Fruit fly (Drosophila melanogaster) whole organism, prepupa: ENCODE results near the gene ATPsynbetaL.
A peak's percentile ranks its signal among the peaks of the same experiment; 100 is the strongest.

Experiments used
- Blimp-1 ChIP-seq: fragments of 200-800 bp; sonication (Bioruptor generic); optimal IDR thresholded peaks from 3 replicates; lab custom pipeline; 2017; ENCODE audit warnings: missing biosample characterization, missing genetic modification characterization, mild to moderate bottlenecking, moderate library complexity, missing genetic modification reagents
- CG10631 ChIP-seq: fragments of 200-800 bp; sonication (Bioruptor generic); optimal IDR thresholded peaks from 2 replicates; lab custom pipeline; 2016; ENCODE audit warnings: missing biosample characterization, missing genetic modification characterization
- CG10669 ChIP-seq: fragments of 200-800 bp; sonication (Bioruptor generic); optimal IDR thresholded peaks from 3 replicates; lab custom pipeline; 2018; ENCODE audit warnings: missing biosample characterization, mild to moderate bottlenecking, missing genetic modification characterization, moderate library complexity
- CG11294 ChIP-seq: fragments of 200-800 bp; sonication (Bioruptor generic); IDR thresholded peaks from 2 replicates; pipeline ENCODE4 v1.3.6; 2022; ENCODE audit warnings: missing biosample characterization, missing genetic modification characterization
- CG11762 ChIP-seq: fragments of 200-800 bp; sonication (Bioruptor generic); optimal IDR thresholded peaks from 3 replicates; lab custom pipeline; 2016; ENCODE audit warnings: missing biosample characterization, missing genetic modification characterization; ENCODE audit not compliant: insufficient read depth
- CG11902 ChIP-seq: fragments of 200-800 bp; sonication (Bioruptor generic); optimal IDR thresholded peaks from 3 replicates; lab custom pipeline; 2016; ENCODE audit warnings: missing biosample characterization, missing genetic modification characterization
- CG15336 ChIP-seq: fragments of 200-800 bp; sonication (Bioruptor generic); IDR thresholded peaks from 2 replicates; pipeline ENCODE4 v1.3.6; 2022; ENCODE audit warnings: missing biosample characterization, missing genetic modification characterization
- CG1621 ChIP-seq: fragments of 200-800 bp; sonication (Bioruptor generic); optimal IDR thresholded peaks from 3 replicates; lab custom pipeline; 2018; ENCODE audit warnings: missing biosample characterization, mild to moderate bottlenecking, missing genetic modification characterization
- CG16779 ChIP-seq: fragments of 200-800 bp; sonication (Bioruptor generic); optimal IDR thresholded peaks from 3 replicates; lab custom pipeline; 2017; ENCODE audit warnings: missing biosample characterization, mild to moderate bottlenecking, missing genetic modification characterization
- CG3032 ChIP-seq: fragments of 200-800 bp; optimal IDR thresholded peaks from 2 replicates; lab custom pipeline; 2019; ENCODE audit warnings: missing biosample characterization, mild to moderate bottlenecking, missing genetic modification characterization, moderate library complexity
- CG32006 ChIP-seq: fragments of 200-800 bp; sonication (Bioruptor generic); optimal IDR thresholded peaks from 3 replicates; lab custom pipeline; 2017; ENCODE audit warnings: missing biosample characterization, mild to moderate bottlenecking, missing genetic modification characterization
- CG34406 ChIP-seq: fragments of 200-800 bp; sonication (Bioruptor generic); optimal IDR thresholded peaks from 3 replicates; lab custom pipeline; 2016; ENCODE audit warnings: missing biosample characterization, missing genetic modification characterization
- CG3919 ChIP-seq: fragments of 200-800 bp; sonication (Bioruptor generic); optimal IDR thresholded peaks from 3 replicates; lab custom pipeline; 2016; ENCODE audit warnings: missing biosample characterization, missing genetic modification characterization
- CG4318 ChIP-seq: fragments of 200-800 bp; sonication (Bioruptor generic); optimal IDR thresholded peaks from 3 replicates; lab custom pipeline; 2017; ENCODE audit warnings: missing biosample characterization, mild to moderate bottlenecking, missing genetic modification characterization
- CG6163 ChIP-seq: fragments of 200-800 bp; sonication (Bioruptor generic); IDR thresholded peaks from 3 replicates; pipeline ENCODE4 v1.3.6; 2022; ENCODE audit warnings: missing biosample characterization, missing genetic modification characterization
- CG6276 ChIP-seq: fragments of 200-800 bp; sonication (Bioruptor generic); optimal IDR thresholded peaks from 2 replicates; lab custom pipeline; 2017; ENCODE audit warnings: missing biosample characterization, mild to moderate bottlenecking, missing genetic modification characterization
- CG6792 ChIP-seq: fragments of 200-800 bp; sonication (Bioruptor generic); optimal IDR thresholded peaks from 3 replicates; lab custom pipeline; 2016; ENCODE audit warnings: missing biosample characterization, missing genetic modification characterization
- CG6808 ChIP-seq: fragments of 200-800 bp; sonication (Bioruptor generic); optimal IDR thresholded peaks from 3 replicates; lab custom pipeline; 2017; ENCODE audit warnings: missing biosample characterization, missing genetic modification characterization, mild to moderate bottlenecking, moderate library complexity, missing genetic modification reagents
- CG6854 ChIP-seq: fragments of 200-800 bp; sonication (Bioruptor generic); optimal IDR thresholded peaks from 2 replicates; lab custom pipeline; 2017; ENCODE audit warnings: missing biosample characterization, mild to moderate bottlenecking, missing genetic modification characterization
- CG8119 ChIP-seq: fragments of 200-800 bp; sonication (Bioruptor generic); IDR thresholded peaks from 3 replicates; pipeline ENCODE4 v1.3.6; 2022; ENCODE audit warnings: missing biosample characterization, missing genetic modification characterization
- CG8319 ChIP-seq: fragments of 200-800 bp; sonication (Bioruptor generic); optimal IDR thresholded peaks from 3 replicates; lab custom pipeline; 2016; ENCODE audit warnings: missing biosample characterization, missing genetic modification characterization
- Eip78C ChIP-seq: fragments of 200-800 bp; sonication (Bioruptor generic); peaks from one replicate; lab custom pipeline; 2016; ENCODE audit warnings: missing biosample characterization, missing genetic modification characterization
- Eip93F ChIP-seq: fragments of 200-800 bp; sonication (Bioruptor generic); optimal IDR thresholded peaks from 2 replicates; lab custom pipeline; 2016; ENCODE audit warnings: missing biosample characterization, mild to moderate bottlenecking, missing genetic modification characterization
- Ets21C ChIP-seq: fragments of 200-800 bp; sonication (Bioruptor generic); optimal IDR thresholded peaks from 3 replicates; lab custom pipeline; 2016; ENCODE audit warnings: missing biosample characterization, missing genetic modification characterization
- Ets96B ChIP-seq: fragments of 200-800 bp; optimal IDR thresholded peaks from 2 replicates; lab custom pipeline; 2019; ENCODE audit warnings: missing biosample characterization, mild to moderate bottlenecking, missing genetic modification characterization, moderate library complexity
- Hr38 ChIP-seq: sonication (Bioruptor generic); optimal IDR thresholded peaks from 2 replicates; lab custom pipeline; 2016; ENCODE audit warnings: missing biosample characterization, missing genetic modification characterization
- Hr39 ChIP-seq: fragments of 200-800 bp; sonication (Bioruptor generic); optimal IDR thresholded peaks from 2 replicates; lab custom pipeline; 2016; ENCODE audit warnings: missing biosample characterization, missing genetic modification characterization
- Met ChIP-seq: fragments of 200-800 bp; sonication (Bioruptor generic); optimal IDR thresholded peaks from 3 replicates; lab custom pipeline; 2016; ENCODE audit warnings: missing biosample characterization, missing genetic modification characterization
- OdsH ChIP-seq: fragments of 200-800 bp; sonication (Bioruptor generic); optimal IDR thresholded peaks from 3 replicates; lab custom pipeline; 2016; ENCODE audit warnings: missing biosample characterization, missing genetic modification characterization
- Sox102F ChIP-seq: fragments of 200-800 bp; sonication (Bioruptor generic); optimal IDR thresholded peaks from 2 replicates; lab custom pipeline; 2016; ENCODE audit warnings: missing biosample characterization, mild to moderate bottlenecking, missing genetic modification characterization
- Sox14 ChIP-seq: fragments of 200-800 bp; sonication (Bioruptor generic); optimal IDR thresholded peaks from 3 replicates; lab custom pipeline; 2016; ENCODE audit warnings: missing biosample characterization, missing genetic modification characterization
- Sox15 ChIP-seq: fragments of 200-800 bp; sonication (Bioruptor generic); optimal IDR thresholded peaks from 3 replicates; lab custom pipeline; 2016; ENCODE audit warnings: missing biosample characterization, missing genetic modification characterization
- achi ChIP-seq: fragments of 200-800 bp; sonication (Bioruptor generic); optimal IDR thresholded peaks from 3 replicates; lab custom pipeline; 2016; ENCODE audit warnings: missing biosample characterization, missing genetic modification characterization
- acj6 ChIP-seq: fragments of 200-800 bp; sonication (Bioruptor generic); optimal IDR thresholded peaks from 3 replicates; lab custom pipeline; 2016; ENCODE audit warnings: missing biosample characterization, missing genetic modification characterization
- cyc ChIP-seq: fragments of 200-800 bp; sonication (Bioruptor generic); optimal IDR thresholded peaks from 3 replicates; lab custom pipeline; 2016; ENCODE audit warnings: missing biosample characterization, missing genetic modification characterization
- dac ChIP-seq: fragments of 200-800 bp; sonication (Bioruptor generic); optimal IDR thresholded peaks from 2 replicates; lab custom pipeline; 2017; ENCODE audit warnings: missing biosample characterization, mild to moderate bottlenecking, missing genetic modification characterization
- dsx ChIP-seq: fragments of 200-800 bp; optimal IDR thresholded peaks from 3 replicates; lab custom pipeline; 2019; ENCODE audit warnings: missing biosample characterization, mild to moderate bottlenecking, missing genetic modification characterization, moderate library complexity; ENCODE audit not compliant: poor library complexity, severe bottlenecking
- eg ChIP-seq: fragments of 200-800 bp; sonication (Bioruptor generic); IDR thresholded peaks from 3 replicates; pipeline ENCODE4 v1.3.6; 2022; ENCODE audit warnings: missing biosample characterization, missing genetic modification characterization
- esn ChIP-seq: fragments of 200-800 bp; sonication (Bioruptor generic); optimal IDR thresholded peaks from 2 replicates; lab custom pipeline; 2016; ENCODE audit warnings: missing biosample characterization, mild to moderate bottlenecking, missing genetic modification characterization, moderate library complexity
- fd59A ChIP-seq: fragments of 200-800 bp; sonication (Bioruptor generic); optimal IDR thresholded peaks from 2 replicates; lab custom pipeline; 2017; ENCODE audit warnings: missing biosample characterization, mild to moderate bottlenecking, missing genetic modification characterization, missing genetic modification reagents
- fd85E ChIP-seq: fragments of 200-800 bp; sonication (Bioruptor generic); optimal IDR thresholded peaks from 3 replicates; lab custom pipeline; 2016; ENCODE audit warnings: missing biosample characterization, missing genetic modification characterization
- fkh ChIP-seq: fragments of 200-800 bp; sonication (Bioruptor generic); optimal IDR thresholded peaks from 3 replicates; lab custom pipeline; 2017; ENCODE audit warnings: missing biosample characterization, mild to moderate bottlenecking, missing genetic modification characterization, moderate library complexity
- lz ChIP-seq: fragments of 200-800 bp; sonication (Bioruptor generic); optimal IDR thresholded peaks from 3 replicates; lab custom pipeline; 2016; ENCODE audit warnings: missing biosample characterization, missing genetic modification characterization
- net ChIP-seq: fragments of 200-800 bp; sonication (Bioruptor generic); optimal IDR thresholded peaks from 3 replicates; lab custom pipeline; 2016; ENCODE audit warnings: missing biosample characterization, missing genetic modification characterization
- pdm3 ChIP-seq: fragments of 200-800 bp; sonication (Bioruptor generic); optimal IDR thresholded peaks from 3 replicates; lab custom pipeline; 2016; ENCODE audit warnings: missing biosample characterization, missing genetic modification characterization
- salr ChIP-seq, 2 experiments: fragments of 200-800 bp; sonication (Bioruptor generic); optimal IDR thresholded peaks; 3 replicates each; lab custom pipeline; 2016 to 2018; ENCODE audit warnings: missing biosample characterization in 2 of 2, missing genetic modification characterization in 2 of 2, mild to moderate bottlenecking in 1 of 2
- spab ChIP-seq: fragments of 200-800 bp; sonication (Bioruptor generic); optimal IDR thresholded peaks from 2 replicates; lab custom pipeline; 2017; ENCODE audit warnings: missing biosample characterization, mild to moderate bottlenecking, missing genetic modification characterization, missing genetic modification reagents
- ss ChIP-seq, 2 experiments: fragments of 200-800 bp; sonication (Bioruptor generic); optimal IDR thresholded peaks; 2 replicates in 1 of 2; 3 replicates in 1 of 2; lab custom pipeline; 2017 to 2018; ENCODE audit warnings: mild to moderate bottlenecking in 2 of 2, missing biosample characterization in 2 of 2, missing genetic modification characterization in 2 of 2, moderate library complexity in 1 of 2
- topi ChIP-seq: fragments of 200-800 bp; sonication (Bioruptor generic); optimal IDR thresholded peaks from 3 replicates; lab custom pipeline; 2016; ENCODE audit warnings: missing biosample characterization, missing genetic modification characterization
- vri ChIP-seq: fragments of 200-800 bp; sonication (Bioruptor generic); optimal IDR thresholded peaks from 3 replicates; lab custom pipeline; 2016; ENCODE audit warnings: missing biosample characterization, mild to moderate bottlenecking, missing genetic modification characterization

ATPsynbetaL gene

DNA sequence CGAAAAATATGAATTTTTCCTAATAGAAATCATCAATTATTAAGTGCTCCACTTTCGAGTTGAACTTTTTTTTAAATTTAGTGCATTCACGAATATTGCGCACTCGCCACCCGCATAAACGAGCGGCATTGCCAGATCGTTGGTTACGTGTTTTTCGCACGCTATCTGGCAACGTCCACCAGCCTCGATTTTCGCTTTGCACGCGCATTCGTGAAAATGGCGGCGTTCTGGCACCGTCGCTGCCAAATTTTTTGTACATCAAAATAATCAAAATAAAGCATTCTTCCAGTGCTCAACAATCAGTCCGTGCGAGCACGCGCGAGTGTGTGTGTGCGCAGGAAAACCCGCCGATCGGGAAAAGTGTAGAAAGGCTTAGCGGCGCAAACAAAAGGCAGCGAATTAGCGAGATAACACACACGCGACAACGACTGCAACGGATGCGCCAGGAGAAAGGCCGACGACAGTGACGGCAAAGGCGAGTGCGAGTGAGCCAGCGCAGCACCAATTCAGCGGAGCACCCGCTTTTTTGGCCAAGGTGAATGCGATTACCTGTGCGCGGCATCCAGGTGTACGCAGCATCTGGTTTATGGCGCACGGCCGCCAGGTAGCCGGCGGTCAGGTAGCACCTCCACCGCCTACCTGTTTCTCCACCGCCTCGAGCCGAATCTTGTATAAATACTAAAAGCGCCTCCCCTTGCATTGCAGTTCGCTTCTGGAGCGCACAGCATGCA lies 16.1 kb downstream of the ATPsynbetaL start:
- TF ChIP-seq lz (GFP tag; lab: Kevin White, UChicago) (peak; percentile 90), dac (GFP tag; lab: Kevin White, UChicago) (no peak), ss (GFP tag; optimal IDR thresholded peaks at IDR 0.05; lab: Kevin White, UChicago) (no peak), CG34406 (GFP tag; lab: Kevin White, UChicago) (peak; percentile 77), OdsH (no peak), acj6 (no peak), salr (GFP tag; optimal IDR thresholded peaks at IDR 0.05; lab: Kevin White, UChicago) (no peak), Sox15 (peak; percentile 77), pdm3 (GFP tag; lab: Kevin White, UChicago) (no peak), esn (GFP tag; lab: Kevin White, UChicago) (peak; percentile 92), CG11902 (GFP tag; lab: Kevin White, UChicago) (peak; percentile 75), achi (no peak), eg (GFP tag; lab: Robert Waterston, UW) (peak; percentile 90; the same call in 2 of the 3 replicates), Met (GFP tag; lab: Kevin White, UChicago) (no peak), CG8119 (no peak; the same call in 1 of the 3 replicates), fkh (no peak), Ets21C (GFP tag; lab: Kevin White, UChicago) (no peak), CG6276 (GFP tag; lab: Kevin White, UChicago) (no peak), Hr39 (GFP tag; lab: Kevin White, UChicago) (no peak), CG6808 (GFP tag; lab: Kevin White, UChicago) (no peak), cyc (GFP tag; lab: Kevin White, UChicago) (peak; percentile 87), CG16779 (no peak), fd59A (GFP tag; lab: Kevin White, UChicago) (no peak), Sox14 (GFP tag; lab: Kevin White, UChicago) (peak; percentile 92), Eip93F (GFP tag; lab: Kevin White, UChicago) (peak; percentile 92), fd85E (GFP tag; lab: Kevin White, UChicago) (no peak), CG6163 (GFP tag; lab: Robert Waterston, UW) (no peak; the same call in 1 of the 3 replicates), CG10669 (GFP tag; lab: Kevin White, UChicago) (no peak), net (GFP tag; lab: Kevin White, UChicago) (no peak), CG3919 (GFP tag; lab: Kevin White, UChicago) (peak; percentile 86), Blimp-1 (peak; percentile 68), spab (GFP tag; lab: Kevin White, UChicago) (no peak), topi (GFP tag; lab: Kevin White, UChicago) (peak; percentile 91), vri (GFP tag; lab: Kevin White, UChicago) (no peak), CG8319 (GFP tag; lab: Kevin White, UChicago) (no peak), CG4318 (no peak), dsx (GFP tag; lab: Kevin White, UChicago) (peak; percentile 73), CG32006 (GFP tag; lab: Kevin White, UChicago) (no peak), CG11762 (no peak), Ets96B (peak; percentile 82), Hr38 (GFP tag; lab: Kevin White, UChicago) (no peak), CG3032 (tag; lab: Kevin White, UChicago) (peak; percentile 80), CG11294 (GFP tag; lab: Robert Waterston, UW) (peak; percentile 62; the same call in 1 of the 2 replicates), CG15336 (GFP tag; lab: Robert Waterston, UW) (peak; percentile 87), CG6854 (GFP tag; lab: Kevin White, UChicago) (peak; percentile 65), Eip78C (GFP tag; lab: Kevin White, UChicago) (peak; percentile 97), CG10631 (GFP tag; lab: Kevin White, UChicago) (no peak), CG1621 (no peak), Sox102F (GFP tag; lab: Kevin White, UChicago) (peak; percentile 83), CG6792 (peak; percentile 84)
